Worm (Caenorhabditis elegans): ENCODE data around the gene F36G9.13.
"Not testable (repeated sequence)": the region's sequence is repeated elsewhere in the genome, so short reads cannot be mapped to it uniquely, and the experiment has no call there.

The F36G9.13 gene

DNA sequence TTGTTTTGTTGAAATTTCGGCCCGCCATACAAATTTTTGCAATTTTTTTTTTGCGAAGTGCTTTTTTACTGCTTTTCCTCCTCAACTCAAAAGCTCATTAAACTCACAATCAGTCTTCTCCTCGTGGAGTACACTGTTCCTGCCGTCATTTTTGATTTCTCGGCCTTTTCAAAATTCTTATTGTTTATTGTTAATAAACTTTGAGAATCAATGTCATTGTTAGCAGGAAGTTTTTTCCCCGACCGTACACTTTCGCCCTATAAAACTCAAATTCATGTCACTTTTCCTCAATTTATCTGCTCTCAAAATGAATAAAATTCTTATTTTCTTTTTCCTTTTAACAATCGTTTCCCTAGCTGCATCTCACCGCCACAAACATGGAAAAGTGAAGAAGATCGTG, 7.2 kb upstream of the F36G9.13 start, which contains the start of gene clec-232:
TSS of gene clec-232 (plus strand) at position 301 of the 400 bp plus-strand sequence.
- TF ChIP-seq ama-1 (optimal IDR thresholded peaks at IDR 0.05) (no peak), ets-7 (tag; optimal IDR thresholded peaks at IDR 0.05) (no peak), scrt-1 (GFP tag; IDR thresholded peaks at IDR 0.05) (no peak), B0310.2 (tag; optimal IDR thresholded peaks at IDR 0.05) (no peak), flt-1 (GFP tag; IDR thresholded peaks at IDR 0.05) (no peak), ceh-36 (tag; optimal IDR thresholded peaks at IDR 0.05) (no peak), tra-4 (tag; optimal IDR thresholded peaks at IDR 0.05) (no peak), ceh-13 (GFP tag; optimal IDR thresholded peaks at IDR 0.05) (no peak), aly-1 (tag; optimal IDR thresholded peaks at IDR 0.05) (no peak), sea-1 (GFP tag; conservative IDR thresholded peaks at IDR 0.05) (no peak), pes-1 (GFP tag; IDR thresholded peaks at IDR 0.05) (no peak), tbx-11 (GFP tag; IDR thresholded peaks at IDR 0.05) (no peak), hmbx-1 (tag; optimal IDR thresholded peaks at IDR 0.05) (no peak), hmg-4 (GFP tag; optimal IDR thresholded peaks at IDR 0.05) (no peak)

DNA sequence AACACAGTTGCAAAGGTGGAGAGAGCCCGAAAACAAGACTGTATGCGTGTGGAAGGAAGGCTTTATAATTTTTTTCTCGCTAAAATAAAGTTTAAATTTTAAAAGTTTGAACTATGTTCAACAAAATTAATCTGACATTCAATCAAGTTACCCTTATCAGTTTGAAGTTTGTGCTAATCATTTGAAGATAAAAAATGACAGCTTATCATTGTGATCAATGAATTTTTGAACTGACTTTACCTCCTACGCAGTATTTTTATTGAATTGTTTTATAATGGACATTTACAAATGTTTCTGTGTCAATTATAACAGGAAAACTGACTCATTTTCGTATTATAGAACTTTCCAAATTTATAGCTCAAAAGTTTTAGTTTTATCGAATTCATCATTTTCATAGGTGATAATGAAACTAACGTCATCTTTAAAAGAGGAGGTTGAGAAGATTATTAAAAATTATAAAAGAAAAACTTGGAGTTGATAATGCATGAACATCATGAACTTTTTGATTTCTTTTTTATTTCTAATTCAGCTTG, 4.8 kb upstream of the F36G9.13 start, which contains the start of gene oac-20:
TSS of gene oac-20 (plus strand) at position 483 of the 533 bp plus-strand sequence.
- TF ChIP-seq scrt-1 (GFP tag; IDR thresholded peaks at IDR 0.05) (no peak), ets-7 (tag; optimal IDR thresholded peaks at IDR 0.05) (no peak), ceh-36 (tag; optimal IDR thresholded peaks at IDR 0.05) (no peak), tra-4 (tag; optimal IDR thresholded peaks at IDR 0.05) (no peak), tbx-37 (GFP tag; conservative IDR thresholded peaks at IDR 0.05) (no peak), ceh-13 (GFP tag; optimal IDR thresholded peaks at IDR 0.05) (no peak), hmbx-1 (tag; optimal IDR thresholded peaks at IDR 0.05) (no peak), flt-1 (GFP tag; IDR thresholded peaks at IDR 0.05) (no peak), hmg-4 (GFP tag; optimal IDR thresholded peaks at IDR 0.05) (no peak), aly-1 (tag; optimal IDR thresholded peaks at IDR 0.05) (no peak), ama-1 (optimal IDR thresholded peaks at IDR 0.05) (no peak), pes-1 (GFP tag; IDR thresholded peaks at IDR 0.05) (no peak), tbx-11 (GFP tag; IDR thresholded peaks at IDR 0.05) (no peak), B0310.2 (tag; optimal IDR thresholded peaks at IDR 0.05) (no peak), hnd-1 (tag; optimal IDR thresholded peaks at IDR 0.05) (no peak), sea-1 (GFP tag; conservative IDR thresholded peaks at IDR 0.05) (no peak), F13C5.2 (tag; optimal IDR thresholded peaks at IDR 0.05) (no peak)

DNA sequence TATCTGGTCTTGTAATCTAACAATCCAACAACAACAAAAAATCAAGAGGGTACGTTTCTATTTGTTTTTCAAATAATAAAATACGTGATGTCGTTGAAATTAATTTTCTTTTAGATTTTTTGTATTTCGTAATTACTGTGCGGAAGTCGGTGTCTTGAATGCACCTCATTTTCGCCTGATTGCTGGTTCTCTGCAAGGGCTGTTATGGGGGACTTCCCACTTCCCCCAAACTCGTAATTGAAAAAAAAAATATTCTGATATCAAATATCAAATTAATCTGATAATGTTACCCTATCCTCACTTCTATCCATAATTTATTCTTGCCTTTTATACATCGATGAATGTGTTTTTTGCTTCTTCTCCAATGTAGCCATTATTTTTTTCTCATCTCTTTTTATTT, 5.0 kb downstream of the F36G9.13 start, which contains the start of gene F36G9.15:
TSS of gene F36G9.15 (minus strand) at position 101 of the 400 bp plus-strand sequence.
- TF ChIP-seq ama-1 (optimal IDR thresholded peaks at IDR 0.05) (no peak), tra-4 (tag; optimal IDR thresholded peaks at IDR 0.05) (no peak), hmbx-1 (tag; optimal IDR thresholded peaks at IDR 0.05) (no peak), aly-1 (tag; optimal IDR thresholded peaks at IDR 0.05) (no peak), ceh-13 (GFP tag; optimal IDR thresholded peaks at IDR 0.05) (no peak), B0310.2 (tag; optimal IDR thresholded peaks at IDR 0.05) (no peak), tbx-11 (GFP tag; IDR thresholded peaks at IDR 0.05) (no peak), ets-7 (tag; optimal IDR thresholded peaks at IDR 0.05) (no peak), hnd-1 (tag; optimal IDR thresholded peaks at IDR 0.05) (no peak), tbx-37 (GFP tag; conservative IDR thresholded peaks at IDR 0.05) (no peak)

- not testable (repeated sequence) for TF ChIP-seq F13C5.2, ceh-36, aly-1 (tag; optimal IDR thresholded peaks at IDR 0.05)
These were observed 8.8 kb downstream of the F36G9.13 start, which contains the start of gene C06C6.7 for ce11 chrV:15991850-15992249. Gene C06C6.7 (plus strand): TSS chrV:15992150.

- TF ChIP-seq ceh-13 (GFP tag; optimal IDR thresholded peaks at IDR 0.05) (no peak), B0310.2 (tag; optimal IDR thresholded peaks at IDR 0.05) (no peak), F13C5.2 (tag; optimal IDR thresholded peaks at IDR 0.05) (no peak), aly-1 (tag; optimal IDR thresholded peaks at IDR 0.05) (no peak), ets-7 (tag; optimal IDR thresholded peaks at IDR 0.05) (no peak)
These were observed 13.6 kb downstream of the F36G9.13 start, which contains the start of the genes C06C6.9 and C06C6.8 for ce11 chrV:15996655-15997186. Gene C06C6.9 (minus strand): TSS chrV:15996755. Gene C06C6.8 (plus strand): TSS chrV:15997136.

DNA sequence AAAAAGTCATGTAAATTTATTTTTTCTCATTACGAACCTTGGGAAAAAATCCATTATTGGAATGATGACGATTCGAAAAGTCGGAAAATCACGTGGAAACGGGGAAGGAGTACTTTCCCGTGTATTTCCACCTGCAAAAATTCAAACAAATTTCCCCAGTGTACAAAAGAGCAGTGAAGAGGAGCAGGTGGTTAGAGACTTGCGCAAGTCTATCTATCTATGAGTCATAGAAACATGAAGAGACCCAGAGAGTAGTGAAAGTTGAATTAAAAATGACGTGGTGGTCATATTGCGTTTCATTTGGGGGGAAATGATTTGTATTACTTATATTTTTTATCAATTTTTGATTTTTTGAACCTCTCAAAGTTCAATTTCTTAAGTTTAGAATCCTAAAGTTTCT, 17.3 kb downstream of the F36G9.13 start, which contains the start of gene nhr-50:
TSS of gene nhr-50 (minus strand) at position 199 of the 400 bp plus-strand sequence.
- TF ChIP-seq ceh-36 (tag; optimal IDR thresholded peaks at IDR 0.05) (no peak), sea-1 (GFP tag; conservative IDR thresholded peaks at IDR 0.05) (no peak), tbx-11 (GFP tag; IDR thresholded peaks at IDR 0.05) (no peak), ceh-13 (GFP tag; optimal IDR thresholded peaks at IDR 0.05) (no peak), aly-1 (tag; optimal IDR thresholded peaks at IDR 0.05) (no peak), ama-1 (optimal IDR thresholded peaks at IDR 0.05) (no peak), B0310.2 (tag; optimal IDR thresholded peaks at IDR 0.05) (no peak), flt-1 (GFP tag; IDR thresholded peaks at IDR 0.05) (no peak), pes-1 (GFP tag; IDR thresholded peaks at IDR 0.05) (no peak), ets-7 (tag; optimal IDR thresholded peaks at IDR 0.05) (no peak), hnd-1 (tag; optimal IDR thresholded peaks at IDR 0.05) (no peak), scrt-1 (GFP tag; IDR thresholded peaks at IDR 0.05) (no peak), F13C5.2 (tag; optimal IDR thresholded peaks at IDR 0.05) (no peak), hmbx-1 (tag; optimal IDR thresholded peaks at IDR 0.05) (no peak), tra-4 (tag; optimal IDR thresholded peaks at IDR 0.05) (no peak), hmg-4 (GFP tag; optimal IDR thresholded peaks at IDR 0.05) (no peak), tbx-37 (GFP tag; conservative IDR thresholded peaks at IDR 0.05) (no peak)

- TF ChIP-seq flt-1 (GFP tag; IDR thresholded peaks at IDR 0.05) (no peak), tbx-37 (GFP tag; conservative IDR thresholded peaks at IDR 0.05) (no peak), scrt-1 (GFP tag; IDR thresholded peaks at IDR 0.05) (no peak), F13C5.2 (tag; optimal IDR thresholded peaks at IDR 0.05) (no peak), tra-4 (tag; optimal IDR thresholded peaks at IDR 0.05) (no peak), sea-1 (GFP tag; conservative IDR thresholded peaks at IDR 0.05) (no peak), ceh-13 (GFP tag; optimal IDR thresholded peaks at IDR 0.05) (no peak), aly-1 (tag; optimal IDR thresholded peaks at IDR 0.05) (no peak), ama-1 (optimal IDR thresholded peaks at IDR 0.05) (no peak)
These were observed 19.2 kb downstream of the F36G9.13 start, which contains the start of gene nhr-63 for ce11 chrV:16002288-16002687. Gene nhr-63 (plus strand): TSS chrV:16002588.
